Worm (Caenorhabditis elegans): ENCODE measurements around the gene clc-5.

Gene clc-5

DNA sequence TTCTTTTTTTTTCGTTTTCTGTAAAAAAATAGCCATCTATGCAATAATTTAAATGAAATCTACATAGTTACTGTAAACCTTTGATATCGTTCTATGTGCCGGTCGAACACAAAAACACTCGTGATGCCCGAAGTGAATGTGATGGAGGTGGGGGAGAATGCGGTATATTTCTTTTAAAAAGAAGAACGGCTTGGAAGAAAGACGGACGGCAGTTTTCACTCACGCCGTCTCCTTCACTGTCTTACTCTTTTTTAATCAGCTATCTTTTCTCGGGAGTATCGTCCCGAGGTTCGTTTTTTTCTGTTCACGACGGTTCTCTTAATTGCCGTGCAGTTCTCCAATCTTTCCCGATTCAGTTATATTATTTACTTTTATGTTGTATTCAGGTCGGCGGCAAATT, 34.8 kb upstream of the clc-5 start, which contains the start of gene C10A4.10:
C10A4.10 (plus strand) TSS at position 301 of the 400 bp plus-strand sequence.
- TF ChIP-seq T07F8.4 (tag; optimal IDR thresholded peaks at IDR 0.05) (no peak), F33H1.4 (GFP tag; IDR thresholded peaks at IDR 0.05) (no peak), hlh-26 (GFP tag; conservative IDR thresholded peaks at IDR 0.05) (no peak)

DNA sequence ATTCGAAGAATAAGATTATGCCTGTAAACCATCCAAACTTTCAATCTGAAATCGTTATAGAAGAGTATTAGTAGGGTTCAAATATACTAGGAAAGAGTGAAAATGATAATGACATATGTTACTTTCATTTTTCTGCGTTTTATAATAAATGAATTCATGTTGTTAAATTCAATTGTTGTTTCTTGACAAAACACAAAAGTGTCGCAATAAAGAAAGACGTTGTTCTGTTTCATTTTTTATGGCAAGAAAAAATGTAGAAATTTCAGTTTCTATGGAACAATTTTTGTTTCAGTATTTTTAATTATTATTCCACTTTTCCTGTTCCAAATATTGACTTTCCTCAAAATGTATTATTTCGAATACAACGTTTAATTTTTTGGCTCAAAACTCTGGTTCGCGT, 32.6 kb upstream of the clc-5 start, which contains the start of gene C10A4.4:
C10A4.4 (plus strand) TSS at position 301 of the 400 bp plus-strand sequence.
- no peak for TF ChIP-seq Y53F4B.3 (GFP tag; IDR thresholded peaks at IDR 0.05)
- no peak for TF ChIP-seq hmg-1.2 (GFP tag; IDR thresholded peaks at IDR 0.05)
- TF ChIP-seq nhr-90 (tag; optimal IDR thresholded peaks at IDR 0.05), result no peak
- no peak for TF ChIP-seq let-526 (GFP tag; IDR thresholded peaks at IDR 0.05)
- TF ChIP-seq ztf-18 (tag; optimal IDR thresholded peaks at IDR 0.05), result no peak
- TF ChIP-seq atf-7 (tag; optimal IDR thresholded peaks at IDR 0.05), result no peak
- no peak for TF ChIP-seq F33H1.4 (GFP tag; IDR thresholded peaks at IDR 0.05)
- no peak for TF ChIP-seq zfh-2 (GFP tag; conservative IDR thresholded peaks at IDR 0.05)
- no peak for TF ChIP-seq mcd-1 (GFP tag; IDR thresholded peaks at IDR 0.05)
- no peak for TF ChIP-seq egl-18 (GFP tag; IDR thresholded peaks at IDR 0.05)
- no peak for TF ChIP-seq ztf-25 (GFP tag; IDR thresholded peaks at IDR 0.05)
- TF ChIP-seq tbx-9 (tag; optimal IDR thresholded peaks at IDR 0.05; ENCODE audit: borderline replicate concordance), result no peak
- no peak for TF ChIP-seq unc-62 (GFP tag; optimal IDR thresholded peaks at IDR 0.05)
- TF ChIP-seq rec-8 (tag; optimal IDR thresholded peaks at IDR 0.05), result no peak
- no peak for TF ChIP-seq D2030.7 (GFP tag; IDR thresholded peaks at IDR 0.05)

DNA sequence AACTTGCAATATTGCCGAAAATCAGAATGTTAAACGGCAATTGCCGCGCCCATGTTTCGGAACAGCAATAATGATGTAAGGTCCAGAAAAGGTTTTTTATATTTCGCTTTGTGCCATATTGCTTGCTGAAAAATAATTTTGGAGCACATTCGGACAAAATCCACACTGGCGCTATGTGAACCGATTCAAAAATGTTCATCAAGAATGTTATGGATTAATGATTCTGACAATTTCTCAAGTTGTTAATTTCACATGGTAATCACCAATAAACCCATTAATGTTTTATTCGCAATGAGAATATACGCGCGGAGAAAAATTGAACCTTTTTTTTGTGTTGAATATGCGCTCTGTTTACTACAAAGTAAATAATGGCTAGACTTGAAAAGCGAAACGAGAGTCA, 28.8 kb upstream of the clc-5 start:
- TF ChIP-seq nhr-27 (tag; optimal IDR thresholded peaks at IDR 0.05) (no peak), D2030.7 (GFP tag; IDR thresholded peaks at IDR 0.05) (no peak), let-607 (tag; optimal IDR thresholded peaks at IDR 0.05) (no peak), ceh-58 (GFP tag; IDR thresholded peaks at IDR 0.05) (no peak), F57A8.1 (GFP tag; optimal IDR thresholded peaks at IDR 0.05) (no peak), lin-35 (GFP tag; optimal IDR thresholded peaks at IDR 0.05) (no peak), nfya-1 (tag; optimal IDR thresholded peaks at IDR 0.05; ENCODE audit: borderline replicate concordance, insufficient read depth) (no peak)

DNA sequence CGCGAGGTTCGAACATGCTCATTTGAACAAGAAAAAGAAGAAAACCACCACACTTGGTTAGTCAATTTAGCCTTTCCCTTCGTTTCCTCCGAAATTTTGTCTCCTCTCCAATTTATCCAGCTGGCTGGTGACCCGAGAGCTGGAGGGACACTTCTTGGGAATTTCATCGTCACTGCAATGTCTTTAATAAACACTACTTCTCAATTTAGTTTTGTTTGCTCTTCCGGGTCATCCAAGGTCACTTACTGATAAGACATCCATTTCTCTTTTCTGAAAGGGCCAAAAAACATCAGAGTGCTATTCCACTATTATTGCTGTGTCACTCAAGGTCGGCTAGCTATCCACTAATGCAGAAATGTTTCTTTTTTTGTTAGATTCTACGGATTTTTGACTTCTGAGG, 28.0 kb upstream of the clc-5 start, which contains the start of gene C10A4.3:
C10A4.3 (plus strand) TSS at position 301 of the 400 bp plus-strand sequence.
- TF ChIP-seq egrh-3 (GFP tag; IDR thresholded peaks at IDR 0.05) (no peak), bed-2 (GFP tag; IDR thresholded peaks at IDR 0.05) (no peak), zim-3 (tag; optimal IDR thresholded peaks at IDR 0.05) (no peak), athp-1 (tag; optimal IDR thresholded peaks at IDR 0.05) (no peak), pbrm-1 (GFP tag; IDR thresholded peaks at IDR 0.05) (no peak), B0336.3 (GFP tag; IDR thresholded peaks at IDR 0.05) (no peak), attf-3 (GFP tag; conservative IDR thresholded peaks at IDR 0.05) (no peak), B0019.2 (GFP tag; conservative IDR thresholded peaks at IDR 0.05) (no peak), aptf-2 (GFP tag; conservative IDR thresholded peaks at IDR 0.05) (no peak), him-1 (tag; optimal IDR thresholded peaks at IDR 0.05) (no peak), tbx-9 (tag; optimal IDR thresholded peaks at IDR 0.05; ENCODE audit: borderline replicate concordance) (no peak)

Data from whole organism, young adult.